Worm (Caenorhabditis elegans): ENCODE results near the gene nhr-104.

DNA sequence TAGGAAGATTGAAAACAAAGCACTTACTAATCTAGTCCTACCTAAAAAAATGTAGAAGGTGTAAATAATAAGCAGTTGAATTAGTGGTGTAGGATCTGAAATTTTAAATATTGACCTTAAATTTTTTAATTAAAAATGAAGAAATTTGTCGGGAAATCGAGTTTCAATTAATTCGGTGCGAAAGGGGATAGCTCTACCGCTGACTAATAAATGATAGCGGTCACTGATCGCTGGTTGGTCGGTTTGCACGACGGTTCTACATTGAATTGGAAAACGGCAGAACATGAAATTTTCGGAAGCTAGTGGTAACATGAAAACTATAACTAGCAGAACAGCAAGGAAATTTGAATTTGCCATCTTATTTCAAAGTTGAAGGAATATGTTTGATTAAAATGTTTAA is 8.4 kb downstream of the nhr-104 start, which contains the start of gene set-15:
- TF ChIP-seq lsy-12 (tag; optimal IDR thresholded peaks at IDR 0.05) (no peak), unc-62 (GFP tag; optimal IDR thresholded peaks at IDR 0.05) (no peak), nfya-1 (tag; optimal IDR thresholded peaks at IDR 0.05; ENCODE audit: insufficient read depth) (no peak), ceh-9 (tag; optimal IDR thresholded peaks at IDR 0.05) (no peak), R02D3.7 (tag; optimal IDR thresholded peaks at IDR 0.05) (no peak), ceh-28 (tag; optimal IDR thresholded peaks at IDR 0.05) (no peak), skn-1 (tag; optimal IDR thresholded peaks at IDR 0.05) (no peak)
